Worm (Caenorhabditis elegans): Measurements from ENCODE around the gene snf-11.

The snf-11 gene

ce11 chrV:11314025-11314880 lies 6.0 kb upstream of the snf-11 start (continued):
- TF ChIP-seq tbp1 (GFP tag; optimal IDR thresholded peaks at IDR 0.05), result peak; percentile 100
- peak; percentile 94 for TF ChIP-seq pbrm-1 (GFP tag; IDR thresholded peaks at IDR 0.05)
- peak; percentile 90 for TF ChIP-seq madf-10 (tag; optimal IDR thresholded peaks at IDR 0.05)
- peak; percentile 99 for TF ChIP-seq rpc-1 (optimal IDR thresholded peaks at IDR 0.05)
- TF ChIP-seq rpc-1 (tag; optimal IDR thresholded peaks at IDR 0.05), result peak; percentile 99
- TF ChIP-seq F57A8.1 (GFP tag; optimal IDR thresholded peaks at IDR 0.05), result peak; percentile 99
- peak; percentile 80 for TF ChIP-seq attf-3 (GFP tag; conservative IDR thresholded peaks at IDR 0.05)
- peak; percentile 94 for TF ChIP-seq ZK185.1 (tag; optimal IDR thresholded peaks at IDR 0.05; ENCODE audit: poor library complexity, severe bottlenecking)
- TF ChIP-seq ceh-100 (GFP tag; IDR thresholded peaks at IDR 0.05), result peak; percentile 86
- peak; percentile 99 for TF ChIP-seq fkh-3 (tag; optimal IDR thresholded peaks at IDR 0.05)
- peak; percentile 84 for TF ChIP-seq Y53F4B.3 (GFP tag; IDR thresholded peaks at IDR 0.05)
- peak; percentile 57 for TF ChIP-seq sdz-38 (tag; optimal IDR thresholded peaks at IDR 0.05)
- peak; percentile 88 for TF ChIP-seq ztf-18 (tag; optimal IDR thresholded peaks at IDR 0.05)
- peak; percentile 88 for TF ChIP-seq Y67H2A.10 (GFP tag; conservative IDR thresholded peaks at IDR 0.05)
- peak; percentile 89 for TF ChIP-seq lin-54 (GFP tag; optimal IDR thresholded peaks at IDR 0.05)
- TF ChIP-seq dox-1 (GFP tag; IDR thresholded peaks at IDR 0.05), result peak; percentile 98
- peak; percentile 99 for TF ChIP-seq T26A5.8 (tag; optimal IDR thresholded peaks at IDR 0.05)
- peak; percentile 93 for TF ChIP-seq tlf-1 (GFP tag; optimal IDR thresholded peaks at IDR 0.05)
- TF ChIP-seq nfya-2 (GFP tag; IDR thresholded peaks at IDR 0.05), result peak; percentile 92; the same call in 1 of the 2 replicates
- peak; percentile 98 for TF ChIP-seq athp-1 (tag; optimal IDR thresholded peaks at IDR 0.05)
- peak; percentile 94 to 98 for TF ChIP-seq rec-8 (tag; optimal IDR thresholded peaks at IDR 0.05)
- TF ChIP-seq ama-1 (optimal IDR thresholded peaks at IDR 0.05), result no peak
- TF ChIP-seq ama-1 (GFP tag; optimal IDR thresholded peaks at IDR 0.05), result peak; percentile 95 to 96
- peak; percentile 92 for TF ChIP-seq B0035.1 (tag; optimal IDR thresholded peaks at IDR 0.05)
- peak; percentile 97 for TF ChIP-seq let-526 (GFP tag; IDR thresholded peaks at IDR 0.05)
- peak; percentile 94 for TF ChIP-seq hrde-1 (tag; optimal IDR thresholded peaks at IDR 0.05; ENCODE audit: borderline replicate concordance)
- peak; percentile 98 for TF ChIP-seq ztf-22 (GFP tag; optimal IDR thresholded peaks at IDR 0.05)
- peak; percentile 92 for TF ChIP-seq lsy-27 (tag; optimal IDR thresholded peaks at IDR 0.05; ENCODE audit: borderline replicate concordance, insufficient read depth)
- peak; percentile 84 for TF ChIP-seq hlh-26 (GFP tag; conservative IDR thresholded peaks at IDR 0.05)
- peak; percentile 83 for TF ChIP-seq nhr-179 (tag; optimal IDR thresholded peaks at IDR 0.05)
- peak; percentile 84 for TF ChIP-seq aptf-2 (GFP tag; conservative IDR thresholded peaks at IDR 0.05)
- TF ChIP-seq akir-1 (GFP tag; optimal IDR thresholded peaks at IDR 0.05), result peak; percentile 86
- peak; percentile 98 for TF ChIP-seq mxl-1 (tag; optimal IDR thresholded peaks at IDR 0.05)
- TF ChIP-seq repo-1 (tag; optimal IDR thresholded peaks at IDR 0.05), result peak; percentile 97
- peak; percentile 99 for TF ChIP-seq ceh-27 (GFP tag; optimal IDR thresholded peaks at IDR 0.05)

- TF ChIP-seq B0336.3 (GFP tag; IDR thresholded peaks at IDR 0.05) (no peak), hmg-20 (GFP tag; IDR thresholded peaks at IDR 0.05) (no peak), nhr-80 (tag; optimal IDR thresholded peaks at IDR 0.05) (no peak), zim-3 (tag; optimal IDR thresholded peaks at IDR 0.05) (no peak)
These were observed 4.7 kb upstream of the snf-11 start for ce11 chrV:11312904-11313303.
